Worm (Caenorhabditis elegans) whole organism, L4 larva: Measurements from ENCODE around the gene clec-63.
A peak's percentile ranks its signal among the peaks of the same experiment; 100 is the strongest.

Source experiments
- aha-1 ChIP-seq: fragments of 150-350 bp; peaks from one replicate; lab custom pipeline; 2014; ENCODE audit warnings: missing biosample characterization, missing genetic modification characterization
- daf-8 ChIP-seq: fragments of 200-800 bp; sonication (Bioruptor generic); IDR thresholded peaks from 2 replicates; pipeline ENCODE4 v1.3.6; 2022; ENCODE audit warnings: missing genetic modification characterization, missing compliant biosample characterization
- dmd-9 ChIP-seq: fragments of 200-800 bp; sonication (Bioruptor generic); IDR thresholded peaks from 2 replicates; pipeline ENCODE4 v1.3.6; 2022; ENCODE audit warnings: missing genetic modification reagents, missing genetic modification characterization, missing compliant biosample characterization
- fkh-10 ChIP-seq: fragments of 150-350 bp; optimal IDR thresholded peaks from 2 replicates; lab custom pipeline; 2014; ENCODE audit warnings: missing biosample characterization, missing genetic modification reagents, missing genetic modification characterization
- lsy-2 ChIP-seq, 2 experiments: fragments of 150-350 bp in 1 of 2; sonication (generic microtip) in 1 of 2; optimal IDR thresholded peaks; 2 replicates each; lab custom pipeline; 2014 to 2017; ENCODE audit warnings: missing biosample characterization in 2 of 2, missing genetic modification characterization in 2 of 2
- mdl-1 ChIP-seq, 2 experiments: fragments of 150-350 bp in 1 of 2; sonication (generic microtip) in 1 of 2; optimal IDR thresholded peaks; 2 replicates each; lab custom pipeline; 2014 to 2017; ENCODE audit warnings: missing biosample characterization in 2 of 2, missing genetic modification characterization in 2 of 2
- unc-62 ChIP-seq, 3 experiments: fragments of 150-350 bp in 1 of 3; sonication (generic microtip); optimal IDR thresholded peaks in 2 of 3; peaks in 1 of 3; 1 replicate in 1 of 3; 2 replicates in 2 of 3; lab custom pipeline; 2014 to 2017; ENCODE audit warnings: missing biosample characterization in 3 of 3, missing genetic modification characterization in 3 of 3, missing genetic modification reagents in 3 of 3, missing genotype in 1 of 3

DNA sequence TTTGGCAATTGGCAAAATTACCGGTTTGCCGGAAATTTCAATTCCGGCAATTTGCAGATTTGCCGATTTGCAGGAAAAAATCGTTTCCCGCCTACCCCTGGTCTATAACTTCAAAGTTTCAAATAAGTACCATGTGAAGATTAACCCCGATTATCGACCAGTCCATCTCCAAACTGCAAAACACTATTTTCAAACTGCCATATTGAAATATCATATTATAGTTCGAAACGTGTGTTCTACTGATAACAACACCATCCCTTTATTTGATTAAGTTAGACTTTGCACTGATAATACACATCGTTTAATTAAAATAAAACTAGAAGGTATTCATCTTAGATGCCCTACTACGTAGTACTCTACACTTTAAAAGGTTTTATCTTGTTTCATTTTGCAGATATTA lies 34.7 kb downstream of the clec-63 start:
- TF ChIP-seq dmd-9 (GFP tag; lab: Robert Waterston, UW): no peak
- TF ChIP-seq aha-1 (tag; lab: Kevin White, UChicago): no peak
- peak in 1 of 2 experiments; percentile 87 for TF ChIP-seq unc-62 (GFP tag; optimal IDR thresholded peaks at IDR 0.05 in 1 of 2; lab: Kevin White, UChicago)
- no peak for TF ChIP-seq unc-62 (tag; optimal IDR thresholded peaks at IDR 0.05; lab: Kevin White, UChicago)
- no peak for TF ChIP-seq daf-8 (GFP tag; lab: Robert Waterston, UW)
- TF ChIP-seq mdl-1 (tag; optimal IDR thresholded peaks at IDR 0.05; lab: Kevin White, UChicago): no peak
- TF ChIP-seq fkh-10 (GFP tag; lab: Kevin White, UChicago): no peak
- TF ChIP-seq lsy-2 (tag; optimal IDR thresholded peaks at IDR 0.05; lab: Kevin White, UChicago): no peak
